Worm (Caenorhabditis elegans) whole organism, mixed stage, embryonic: ENCODE data around the gene C30B5.6.

Experiments
- cnd-1 ChIP-seq: fragments of 200-800 bp; sonication (Bioruptor generic); optimal IDR thresholded peaks from 2 replicates; lab custom pipeline; 2018; ENCODE audit warnings: mild to moderate bottlenecking, missing genetic modification characterization, missing compliant biosample characterization
- elt-1 ChIP-seq: sonication (generic microtip); optimal IDR thresholded peaks from 2 replicates; lab custom pipeline; 2017; ENCODE audit warnings: missing genetic modification characterization, mild to moderate bottlenecking, missing compliant biosample characterization, antibody characterized with exemption, moderate library complexity, borderline replicate concordance; ENCODE audit not compliant: insufficient read depth
- nhr-28 ChIP-seq: fragments of 150-350 bp; optimal IDR thresholded peaks from 2 replicates; lab custom pipeline; 2014; ENCODE audit warnings: missing biosample characterization, missing genetic modification characterization
- pha-4 ChIP-seq: fragments of 150-350 bp; optimal IDR thresholded peaks from 2 replicates; lab custom pipeline; 2018; ENCODE audit warnings: missing biosample characterization, missing genetic modification reagents, missing genetic modification characterization

DNA sequence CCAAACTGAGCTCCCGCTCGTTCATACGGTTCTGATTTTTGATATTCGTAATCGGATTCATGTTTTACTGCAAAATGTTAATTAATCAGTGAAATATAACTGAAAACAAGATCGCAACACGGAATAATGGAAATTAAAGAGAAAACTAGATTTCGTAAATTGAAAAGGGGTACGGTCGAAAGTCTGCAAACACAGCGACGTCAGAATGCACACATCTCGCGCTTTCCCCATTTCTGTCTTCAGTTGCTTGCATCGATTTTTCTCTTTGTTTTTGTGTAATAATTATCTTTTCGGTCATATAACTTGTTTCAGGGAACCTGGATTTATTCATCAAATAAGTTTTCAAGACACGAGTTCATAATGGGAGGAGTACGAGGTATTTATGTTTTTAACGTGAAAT lies 25.6 kb downstream of the C30B5.6 start, which contains the start of the genes rbmx-2 and C30B5.2:
- TF ChIP-seq pha-4 (tag; lab: Kevin White, UChicago) (no peak), elt-1 (tag; lab: Kevin White, UChicago) (no peak), cnd-1 (tag; lab: Kevin White, UChicago) (no peak), nhr-28 (tag; lab: Kevin White, UChicago) (no peak)
